Fruit fly (Drosophila melanogaster) whole organism: ENCODE measurements around the gene CSN3.

Experiments
- CG8478 ChIP-seq: fragments of >200 bp; optimal IDR thresholded peaks from 2 replicates; lab custom pipeline; 2018; ENCODE audit warnings: inconsistent platforms
- Dll ChIP-seq: fragments of >200 bp; optimal IDR thresholded peaks from 2 replicates; lab custom pipeline; 2017
- pan ChIP-seq: fragments of >200 bp; optimal IDR thresholded peaks from 2 replicates; lab custom pipeline; 2017
- psq ChIP-seq: fragments of >200 bp; optimal IDR thresholded peaks from 2 replicates; lab custom pipeline; 2017
- usp ChIP-seq: fragments of >200 bp; optimal IDR thresholded peaks from 2 replicates; lab custom pipeline; 2017; ENCODE audit warnings: missing biosample characterization, missing genetic modification characterization, mixed read lengths

dm6 chr3L:20883969-20884368 lies 42.6 kb upstream of the CSN3 start:
- no peak for TF ChIP-seq psq
- no peak for TF ChIP-seq pan (lab: Kevin White, UChicago)
- no peak for TF ChIP-seq usp (GFP tag; lab: Kevin White, UChicago)
- no peak for TF ChIP-seq CG8478 (lab: Kevin White, UChicago)
- TF ChIP-seq Dll (lab: Kevin White, UChicago): no peak
